Fruit fly (Drosophila melanogaster) whole organism, embryonic: Measurements from ENCODE around the gene mib1.

Source experiments
- Atf3 ChIP-seq: fragments of 200-800 bp; sonication (Bioruptor generic); optimal IDR thresholded peaks from 3 replicates; lab custom pipeline; 2016; ENCODE audit warnings: missing biosample characterization, missing genetic modification characterization
- CG11504 ChIP-seq: fragments of 200-800 bp; sonication (Bioruptor generic); optimal IDR thresholded peaks from 3 replicates; lab custom pipeline; 2019; ENCODE audit warnings: missing biosample characterization, mild to moderate bottlenecking, missing genetic modification characterization, moderate library complexity
- CG11560 ChIP-seq: fragments of 200-800 bp; sonication (Bioruptor generic); IDR thresholded peaks from 3 replicates; pipeline ENCODE4 v1.3.6; 2022; ENCODE audit warnings: missing biosample characterization, missing genetic modification characterization
- CG11696 ChIP-seq: fragments of 200-800 bp; sonication (Bioruptor generic); IDR thresholded peaks from 2 replicates; pipeline ENCODE4 v1.3.6; 2022; ENCODE audit warnings: missing biosample characterization, missing genetic modification characterization
- CG12299 ChIP-seq: fragments of 200-800 bp; sonication (Bioruptor generic); optimal IDR thresholded peaks from 2 replicates; lab custom pipeline; 2018; ENCODE audit warnings: missing biosample characterization, mild to moderate bottlenecking, missing genetic modification characterization
- CG1233 ChIP-seq: fragments of 200-800 bp; sonication (Bioruptor generic); optimal IDR thresholded peaks from 4 replicates; lab custom pipeline; 2018; ENCODE audit warnings: missing biosample characterization, mild to moderate bottlenecking, missing genetic modification characterization
- CG12659 ChIP-seq: fragments of 200-800 bp; sonication (Bioruptor generic); optimal IDR thresholded peaks from 3 replicates; lab custom pipeline; 2017; ENCODE audit warnings: mild to moderate bottlenecking, missing biosample characterization, missing genetic modification reagents, missing genetic modification characterization
- CG14860 ChIP-seq: fragments of 200-800 bp; sonication (Bioruptor generic); IDR thresholded peaks from 3 replicates; pipeline ENCODE4 v1.3.6; 2022; ENCODE audit warnings: missing biosample characterization, missing genetic modification characterization; ENCODE audit not compliant: partially characterized antibody
- CG17328 ChIP-seq: fragments of 200-800 bp; sonication (Bioruptor generic); IDR thresholded peaks from 2 replicates; pipeline ENCODE4 v1.3.6; 2022; ENCODE audit warnings: missing biosample characterization, missing genetic modification characterization
- CG17802 ChIP-seq: fragments of 200-800 bp; sonication (Bioruptor generic); optimal IDR thresholded peaks from 2 replicates; lab custom pipeline; 2018; ENCODE audit warnings: missing biosample characterization, mild to moderate bottlenecking, missing genetic modification characterization, moderate library complexity
- CG18476 ChIP-seq: fragments of 200-800 bp; sonication (Bioruptor generic); optimal IDR thresholded peaks from 2 replicates; lab custom pipeline; 2016; ENCODE audit warnings: missing biosample characterization, mild to moderate bottlenecking, missing genetic modification characterization
- CG2875 ChIP-seq: fragments of 200-800 bp; sonication (Bioruptor generic); optimal IDR thresholded peaks from 2 replicates; lab custom pipeline; 2017; ENCODE audit warnings: missing biosample characterization, mild to moderate bottlenecking, missing genetic modification characterization, missing genetic modification reagents
- CG32767 ChIP-seq: fragments of 200-800 bp; sonication (Bioruptor generic); IDR thresholded peaks from 2 replicates; pipeline ENCODE4 v1.3.6; 2022; ENCODE audit warnings: missing biosample characterization, missing genetic modification characterization
- CG4404 ChIP-seq: fragments of 200-800 bp; sonication (Bioruptor generic); IDR thresholded peaks from 2 replicates; pipeline ENCODE4 v1.3.6; 2022; ENCODE audit warnings: missing biosample characterization, missing genetic modification characterization
- CG4617 ChIP-seq: fragments of 200-800 bp; sonication (Bioruptor generic); optimal IDR thresholded peaks from 3 replicates; lab custom pipeline; 2016; ENCODE audit warnings: missing biosample characterization, missing genetic modification characterization, borderline replicate concordance
- CG4820 ChIP-seq: fragments of 200-800 bp; sonication (Bioruptor generic); optimal IDR thresholded peaks from 3 replicates; lab custom pipeline; 2016; ENCODE audit warnings: missing biosample characterization, missing genetic modification characterization
- CG4854 ChIP-seq: fragments of 200-800 bp; sonication (Bioruptor generic); optimal IDR thresholded peaks from 2 replicates; lab custom pipeline; 2016; ENCODE audit warnings: missing biosample characterization, missing genetic modification characterization, inconsistent platforms
- CG8290 ChIP-seq, 3 experiments: fragments of 200-800 bp; sonication (Bioruptor generic); optimal IDR thresholded peaks; 2 replicates each; lab custom pipeline; 2016 to 2019; ENCODE audit warnings: missing biosample characterization in 3 of 3, missing genetic modification characterization in 3 of 3, mild to moderate bottlenecking in 2 of 3, moderate library complexity in 1 of 3
- CG8359 ChIP-seq: fragments of 200-800 bp; sonication (Bioruptor generic); optimal IDR thresholded peaks from 2 replicates; lab custom pipeline; 2017; ENCODE audit warnings: missing biosample characterization, mild to moderate bottlenecking, missing genetic modification characterization, borderline replicate concordance
- Dip3 ChIP-seq: fragments of 200-800 bp; sonication (Bioruptor generic); optimal IDR thresholded peaks from 3 replicates; lab custom pipeline; 2016; ENCODE audit warnings: missing biosample characterization, missing genetic modification characterization
- Eip74EF ChIP-seq, 2 experiments: fragments of 200-800 bp in 1 of 2; fragments of >200 bp in 1 of 2; sonication (Bioruptor generic) in 1 of 2; optimal IDR thresholded peaks; 2 replicates each; lab custom pipeline; 2017 to 2019; ENCODE audit warnings: missing biosample characterization in 2 of 2, missing genetic modification characterization in 2 of 2, mild to moderate bottlenecking in 1 of 2, moderate library complexity in 1 of 2
- Fer2 ChIP-seq: fragments of 200-800 bp; sonication (Bioruptor generic); optimal IDR thresholded peaks from 2 replicates; lab custom pipeline; 2018; ENCODE audit warnings: missing biosample characterization, mild to moderate bottlenecking, missing genetic modification characterization, moderate library complexity
- GATAe ChIP-seq: fragments of 200-800 bp; sonication (Bioruptor generic); conservative IDR thresholded peaks from 2 replicates; pipeline ENCODE4 v1.3.6; 2022; ENCODE audit warnings: missing biosample characterization, missing genetic modification characterization
- H15 ChIP-seq: fragments of 200-800 bp; sonication (Bioruptor generic); IDR thresholded peaks from 3 replicates; pipeline ENCODE4 v1.3.6; 2022; ENCODE audit warnings: missing biosample characterization, missing genetic modification characterization
- H2.0 ChIP-seq: fragments of 200-800 bp; sonication (Bioruptor generic); IDR thresholded peaks from 2 replicates; pipeline ENCODE4 v1.3.6; 2022; ENCODE audit warnings: missing biosample characterization, missing genetic modification characterization
- HLH3B ChIP-seq: fragments of 200-800 bp; sonication (Bioruptor generic); IDR thresholded peaks from 2 replicates; pipeline ENCODE4 v1.3.6; 2022; ENCODE audit warnings: missing biosample characterization, missing genetic modification characterization
- HmgD ChIP-seq: fragments of 200-800 bp; sonication (Bioruptor generic); optimal IDR thresholded peaks from 3 replicates; lab custom pipeline; 2016; ENCODE audit warnings: missing biosample characterization, missing genetic modification characterization
- MESR4 ChIP-seq: fragments of 200-800 bp; sonication (Bioruptor generic); optimal IDR thresholded peaks from 2 replicates; lab custom pipeline; 2018; ENCODE audit warnings: missing biosample characterization, mild to moderate bottlenecking, missing genetic modification characterization, moderate library complexity
- Meics ChIP-seq: fragments of 200-800 bp; sonication (Bioruptor generic); optimal IDR thresholded peaks from 2 replicates; lab custom pipeline; 2017; ENCODE audit warnings: missing biosample characterization, mild to moderate bottlenecking, missing genetic modification characterization
- NK7.1 ChIP-seq: fragments of 200-800 bp; sonication (Bioruptor generic); optimal IDR thresholded peaks from 3 replicates; lab custom pipeline; 2016; ENCODE audit warnings: missing biosample characterization, missing genetic modification characterization
- NfI ChIP-seq: fragments of 200-800 bp; sonication (Bioruptor generic); optimal IDR thresholded peaks from 3 replicates; lab custom pipeline; 2018; ENCODE audit warnings: missing biosample characterization, mild to moderate bottlenecking, missing genetic modification characterization, moderate library complexity
- Rx ChIP-seq: fragments of 200-800 bp; sonication (Bioruptor generic); IDR thresholded peaks from 2 replicates; pipeline ENCODE4 v1.3.6; 2022; ENCODE audit warnings: missing biosample characterization, missing genetic modification characterization
- Xbp1 ChIP-seq: fragments of 200-800 bp; sonication (Bioruptor generic); optimal IDR thresholded peaks from 3 replicates; lab custom pipeline; 2016; ENCODE audit warnings: missing biosample characterization, mild to moderate bottlenecking, missing genetic modification characterization
- amos ChIP-seq: fragments of 200-800 bp; sonication (Bioruptor generic); IDR thresholded peaks from 2 replicates; pipeline ENCODE4 v1.3.6; 2022; ENCODE audit warnings: missing biosample characterization, missing genetic modification characterization; ENCODE audit not compliant: partially characterized antibody
- chn ChIP-seq: fragments of 200-800 bp; sonication (Bioruptor generic); optimal IDR thresholded peaks from 2 replicates; lab custom pipeline; 2016; ENCODE audit warnings: missing biosample characterization, missing genetic modification characterization
- dati ChIP-seq: fragments of 200-800 bp; sonication (Bioruptor generic); IDR thresholded peaks from 2 replicates; pipeline ENCODE4 v1.3.6; 2022; ENCODE audit warnings: missing biosample characterization, missing genetic modification characterization
- disco-r ChIP-seq: fragments of 200-800 bp; sonication (Bioruptor generic); optimal IDR thresholded peaks from 2 replicates; lab custom pipeline; 2016; ENCODE audit warnings: missing biosample characterization, missing genetic modification characterization
- fd102C ChIP-seq: fragments of 200-800 bp; sonication (Bioruptor generic); optimal IDR thresholded peaks from 2 replicates; lab custom pipeline; 2018; ENCODE audit warnings: missing biosample characterization, mild to moderate bottlenecking, missing genetic modification characterization, moderate library complexity
- fd3F ChIP-seq: fragments of 200-800 bp; sonication (Bioruptor generic); optimal IDR thresholded peaks from 2 replicates; lab custom pipeline; 2018; ENCODE audit warnings: missing biosample characterization, mild to moderate bottlenecking, missing genetic modification characterization, moderate library complexity
- fu2 ChIP-seq: fragments of 200-800 bp; sonication (Bioruptor generic); optimal IDR thresholded peaks from 2 replicates; lab custom pipeline; 2016; ENCODE audit warnings: missing biosample characterization, missing genetic modification characterization
- hbn ChIP-seq: fragments of 200-800 bp; sonication (Bioruptor generic); IDR thresholded peaks from 2 replicates; pipeline ENCODE4 v1.3.6; 2022; ENCODE audit warnings: missing biosample characterization, missing genetic modification characterization; ENCODE audit not compliant: partially characterized antibody
- ken ChIP-seq: fragments of 200-800 bp; sonication (Bioruptor generic); IDR thresholded peaks from 3 replicates; pipeline ENCODE4 v1.3.6; 2022; ENCODE audit warnings: missing biosample characterization, missing genetic modification characterization
- lilli ChIP-seq: fragments of 200-800 bp; sonication (Bioruptor generic); optimal IDR thresholded peaks from 3 replicates; lab custom pipeline; 2016; ENCODE audit warnings: missing biosample characterization, missing genetic modification characterization
- luna ChIP-seq: fragments of 200-800 bp; sonication (Bioruptor generic); optimal IDR thresholded peaks from 2 replicates; lab custom pipeline; 2016; ENCODE audit warnings: missing biosample characterization, missing genetic modification characterization
- psq ChIP-seq: fragments of 200-800 bp; sonication (Bioruptor generic); optimal IDR thresholded peaks from 2 replicates; lab custom pipeline; 2017; ENCODE audit warnings: missing biosample characterization, missing genetic modification characterization
- ranshi ChIP-seq: fragments of 200-800 bp; sonication (Bioruptor generic); IDR thresholded peaks from 2 replicates; pipeline ENCODE4 v1.3.6; 2022; ENCODE audit warnings: missing biosample characterization, missing genetic modification characterization
- sima ChIP-seq: fragments of 200-800 bp; sonication (Bioruptor generic); optimal IDR thresholded peaks from 2 replicates; lab custom pipeline; 2016; ENCODE audit warnings: missing biosample characterization, missing genetic modification characterization
- slbo ChIP-seq: fragments of 200-800 bp; sonication (Bioruptor generic); IDR thresholded peaks from 2 replicates; pipeline ENCODE4 v1.3.6; 2022; ENCODE audit warnings: missing biosample characterization, missing genetic modification characterization
- ttk ChIP-seq: fragments of 200-800 bp; sonication (Bioruptor generic); IDR thresholded peaks from 2 replicates; pipeline ENCODE4 v2.1.2; 2022; ENCODE audit warnings: missing biosample characterization, missing genetic modification characterization

mib1 gene

DNA sequence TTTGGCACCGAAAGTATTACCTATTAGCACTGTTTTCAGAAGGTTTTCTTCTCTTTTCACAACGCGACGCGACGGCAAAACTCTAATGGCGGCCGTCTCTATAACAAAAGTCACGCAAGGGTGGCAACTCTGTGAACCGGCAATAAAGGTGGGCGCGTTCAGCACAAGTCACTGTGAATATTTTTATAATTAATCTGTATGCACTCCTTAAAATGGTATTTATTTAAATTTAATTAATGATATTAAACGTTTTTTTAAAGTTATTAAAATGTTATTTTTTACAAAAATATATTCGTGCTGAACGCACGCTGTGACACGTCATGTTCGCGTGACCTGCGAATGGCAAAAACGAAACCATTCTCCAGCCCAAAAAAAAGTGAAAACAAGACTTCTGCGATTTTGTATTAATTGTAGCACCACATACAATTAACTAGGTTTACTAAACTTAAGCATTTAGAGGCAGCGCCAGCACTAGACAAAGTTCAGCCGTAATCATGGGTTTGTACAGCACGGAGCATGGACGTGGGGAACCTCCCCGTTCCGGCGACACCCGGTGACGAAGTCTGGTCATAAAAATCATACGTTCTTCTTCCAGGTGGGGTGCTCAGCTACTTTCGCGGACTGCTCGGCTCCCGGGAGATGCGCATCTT lies 28.7 kb downstream of the mib1 start, which contains the start of the genes brm and Arl1 (continued):
- TF ChIP-seq ranshi (GFP tag; lab: Robert Waterston, UW) (peak; percentile 99), CG11504 (tag; lab: Kevin White, UChicago) (peak; percentile 97), Rx (GFP tag; lab: Robert Waterston, UW) (peak; percentile 99), psq (peak; percentile 94), NK7.1 (GFP tag; lab: Kevin White, UChicago) (peak; percentile 52), slbo (peak; percentile 99), H2.0 (GFP tag; lab: Robert Waterston, UW) (peak; percentile 99), sima (GFP tag; lab: Kevin White, UChicago) (peak; percentile 71), Xbp1 (GFP tag; lab: Kevin White, UChicago) (peak; percentile 99), Atf3 (peak; percentile 82), CG2875 (GFP tag; lab: Kevin White, UChicago) (peak; percentile 82), CG8290 (GFP tag; optimal IDR thresholded peaks at IDR 0.05; lab: Kevin White, UChicago) (peak; percentile 96), CG8290 (tag; optimal IDR thresholded peaks at IDR 0.05; lab: Kevin White, UChicago) (peak; percentile 79 to 91), disco-r (GFP tag; lab: Kevin White, UChicago) (peak; percentile 15), ttk (GFP tag; lab: Robert Waterston, UW) (peak; percentile 99), fd3F (peak; percentile 98), Dip3 (peak; percentile 90), H15 (GFP tag; lab: Robert Waterston, UW) (peak; percentile 99), Fer2 (peak; percentile 98), CG11696 (GFP tag; lab: Robert Waterston, UW) (peak; percentile 94), CG4404 (peak; percentile 99), CG12659 (peak; percentile 99), ken (GFP tag; lab: Robert Waterston, UW) (peak; percentile 99), CG8359 (peak; percentile 92), CG17802 (tag; lab: Kevin White, UChicago) (peak; percentile 93), CG4820 (GFP tag; lab: Kevin White, UChicago) (peak; percentile 97), lilli (peak; percentile 98), fd102C (GFP tag; lab: Kevin White, UChicago) (peak; percentile 75), CG32767 (GFP tag; lab: Robert Waterston, UW) (peak; percentile 99), CG18476 (peak; percentile 96), NfI (GFP tag; lab: Kevin White, UChicago) (peak; percentile 99), CG17328 (peak; percentile 99), luna (peak; percentile 75), MESR4 (GFP tag; lab: Kevin White, UChicago) (peak; percentile 84), CG4617 (GFP tag; lab: Kevin White, UChicago) (peak; percentile 99), dati (GFP tag; lab: Robert Waterston, UW) (peak; percentile 96), hbn (GFP tag; lab: Robert Waterston, UW) (peak; percentile 14; the same call in 1 of the 2 replicates), GATAe (GFP tag; lab: Robert Waterston, UW) (peak; percentile 99), CG12299 (tag; lab: Kevin White, UChicago) (peak; percentile 95), amos (GFP tag; lab: Robert Waterston, UW) (peak; percentile 40; the same call in 1 of the 2 replicates), Eip74EF (GFP tag; optimal IDR thresholded peaks at IDR 0.05; lab: Kevin White, UChicago) (peak in 1 of 2 experiments; percentile 94), HLH3B (GFP tag; lab: Robert Waterston, UW) (peak; percentile 99), fu2 (GFP tag; lab: Kevin White, UChicago) (peak; percentile 85), CG11560 (tag; lab: Robert Waterston, UW) (peak; percentile 94), CG4854 (peak; percentile 90), chn (peak; percentile 93), CG14860 (GFP tag; lab: Robert Waterston, UW) (no peak), HmgD (GFP tag; lab: Kevin White, UChicago) (peak; percentile 31), CG1233 (GFP tag; lab: Kevin White, UChicago) (peak; percentile 99), Meics (GFP tag; lab: Kevin White, UChicago) (peak; percentile 98)
